Fruit fly (Drosophila melanogaster) whole organism, wandering third instar larva: ENCODE measurements around the gene nocte.

ENCODE experiments used
- Dfd ChIP-seq: fragments of >200 bp; optimal IDR thresholded peaks from 2 replicates; lab custom pipeline; 2017; ENCODE audit warnings: missing biosample characterization, missing genetic modification characterization
- GATAd ChIP-seq: sonication (Bioruptor generic); optimal IDR thresholded peaks from 2 replicates; lab custom pipeline; 2016; ENCODE audit warnings: missing biosample characterization, missing genetic modification characterization
- HLH106 ChIP-seq: fragments of 200-800 bp; optimal IDR thresholded peaks from 3 replicates; lab custom pipeline; 2019; ENCODE audit warnings: missing biosample characterization, mild to moderate bottlenecking, missing genetic modification characterization, moderate library complexity
- Hr78 ChIP-seq: fragments of >200 bp; optimal IDR thresholded peaks from 2 replicates; lab custom pipeline; 2017; ENCODE audit warnings: missing biosample characterization, missing genetic modification characterization
- usp ChIP-seq: fragments of >200 bp; optimal IDR thresholded peaks from 2 replicates; lab custom pipeline; 2017; ENCODE audit warnings: missing biosample characterization, missing genetic modification characterization

- TF ChIP-seq usp (no peak), HLH106 (tag; lab: Kevin White, UChicago) (no peak), GATAd (GFP tag; lab: Kevin White, UChicago) (no peak), Hr78 (no peak), Dfd (no peak)
Measured at dm6 chrX:10474213-10474540, 298 bp downstream of the nocte start.
